Worm (Caenorhabditis elegans) whole organism, L3 larva: ENCODE data around the gene C10C5.7.

ENCODE experiments used
- R02D3.7 ChIP-seq: fragments of 150-350 bp; optimal IDR thresholded peaks from 2 replicates; lab custom pipeline; 2014; ENCODE audit warnings: missing biosample characterization, missing genetic modification characterization
- ceh-82 ChIP-seq: fragments of 150-350 bp; optimal IDR thresholded peaks from 2 replicates; lab custom pipeline; 2014; ENCODE audit warnings: missing biosample characterization, missing genetic modification characterization
- elt-1 ChIP-seq: fragments of 150-350 bp; optimal IDR thresholded peaks from 2 replicates; lab custom pipeline; 2014; ENCODE audit warnings: missing biosample characterization, missing genetic modification characterization
- eor-1 ChIP-seq, 2 experiments: fragments of 150-350 bp; optimal IDR thresholded peaks; 2 replicates each; lab custom pipeline; 2014 to 2018; ENCODE audit warnings: missing biosample characterization in 2 of 2, missing genetic modification characterization in 2 of 2
- fkh-10 ChIP-seq: sonication (generic microtip); optimal IDR thresholded peaks from 2 replicates; lab custom pipeline; 2017; ENCODE audit warnings: missing biosample characterization, missing genetic modification reagents, missing genetic modification characterization
- fos-1 ChIP-seq: fragments of 150-350 bp; optimal IDR thresholded peaks from 2 replicates; lab custom pipeline; 2014; ENCODE audit warnings: missing biosample characterization, missing genetic modification characterization
- hmg-11 ChIP-seq: sonication (generic microtip); optimal IDR thresholded peaks from 2 replicates; lab custom pipeline; 2016; ENCODE audit warnings: missing genetic modification characterization, missing compliant biosample characterization
- lin-15B ChIP-seq: fragments of 150-350 bp; optimal IDR thresholded peaks from 2 replicates; lab custom pipeline; 2014; ENCODE audit warnings: missing biosample characterization, missing genetic modification characterization
- lin-39 ChIP-seq: fragments of 150-350 bp; optimal IDR thresholded peaks from 2 replicates; lab custom pipeline; 2018; ENCODE audit warnings: missing biosample characterization, missing genetic modification reagents, missing genetic modification characterization
- nhr-25 ChIP-seq: sonication (generic microtip); optimal IDR thresholded peaks from 2 replicates; lab custom pipeline; 2017; ENCODE audit warnings: missing biosample characterization, missing genetic modification characterization
- nhr-28 ChIP-seq: fragments of 150-350 bp; optimal IDR thresholded peaks from 2 replicates; lab custom pipeline; 2014; ENCODE audit warnings: missing biosample characterization, missing genetic modification characterization
- nhr-77 ChIP-seq: fragments of 150-350 bp; optimal IDR thresholded peaks from 2 replicates; lab custom pipeline; 2014; ENCODE audit warnings: missing biosample characterization, missing genetic modification characterization
- tbx-2 ChIP-seq: sonication (generic microtip); optimal IDR thresholded peaks from 2 replicates; lab custom pipeline; 2016; ENCODE audit warnings: mild to moderate bottlenecking, missing genetic modification characterization, missing compliant biosample characterization
- unc-39 ChIP-seq: sonication (generic microtip); optimal IDR thresholded peaks from 4 replicates; lab custom pipeline; 2017; ENCODE audit warnings: missing biosample characterization, missing genetic modification characterization
- ztf-11 ChIP-seq: fragments of 150-350 bp; optimal IDR thresholded peaks from 2 replicates; lab custom pipeline; 2014; ENCODE audit warnings: missing biosample characterization, missing genetic modification characterization
- ztf-4 ChIP-seq: fragments of 150-350 bp; optimal IDR thresholded peaks from 2 replicates; lab custom pipeline; 2014; ENCODE audit warnings: missing biosample characterization, missing genetic modification characterization

Gene C10C5.7

ce11 chrIV:9432327-9432726, 47.4 kb downstream of the C10C5.7 start:
- TF ChIP-seq unc-39 (tag; lab: Kevin White, UChicago) (no peak), fos-1 (tag; lab: Kevin White, UChicago) (no peak), fkh-10 (GFP tag; lab: Kevin White, UChicago) (no peak), ztf-11 (no peak), R02D3.7 (tag; lab: Kevin White, UChicago) (no peak), hmg-11 (tag; lab: Kevin White, UChicago) (no peak), ceh-82 (tag; lab: Kevin White, UChicago) (no peak), eor-1 (tag; optimal IDR thresholded peaks at IDR 0.05; lab: Kevin White, UChicago) (no peak), nhr-77 (tag; lab: Kevin White, UChicago) (no peak), ztf-4 (tag; lab: Kevin White, UChicago) (no peak), nhr-25 (tag; lab: Kevin White, UChicago) (no peak), lin-39 (no peak), elt-1 (tag; lab: Kevin White, UChicago) (no peak), nhr-28 (tag; lab: Kevin White, UChicago) (no peak), tbx-2 (tag; lab: Kevin White, UChicago) (no peak), lin-15B (tag; lab: Kevin White, UChicago) (no peak)
- TF ChIP-seq, all 47 proteins: peak for 0
